Worm (Caenorhabditis elegans): ENCODE data around the gene T01H3.5.
A peak's percentile ranks its signal among the peaks of the same experiment; 100 is the strongest.

The T01H3.5 gene

ce11 chrII:7864207-7864606 lies 15.2 kb upstream of the T01H3.5 start, which contains the start of gene ostb-1 (continued):
- TF ChIP-seq snpc-4 (tag; optimal IDR thresholded peaks at IDR 0.05) = no peak
- peak; percentile 34 to 49 for TF ChIP-seq efl-1 (optimal IDR thresholded peaks at IDR 0.05)
- peak; percentile 58 to 93 for TF ChIP-seq efl-1 (GFP tag; optimal IDR thresholded peaks at IDR 0.05 in 1 of 2)
- TF ChIP-seq swsn-7 (tag; optimal IDR thresholded peaks at IDR 0.05) = peak; percentile 2
- TF ChIP-seq xbp-1 (tag; optimal IDR thresholded peaks at IDR 0.05) = peak; percentile 49
- TF ChIP-seq fkh-10 (GFP tag; optimal IDR thresholded peaks at IDR 0.05) = no peak
- no peak for TF ChIP-seq egl-13 (tag; optimal IDR thresholded peaks at IDR 0.05)
- peak; percentile 61 to 85 for TF ChIP-seq lsy-2 (tag; optimal IDR thresholded peaks at IDR 0.05)
- TF ChIP-seq ceh-82 (tag; optimal IDR thresholded peaks at IDR 0.05) = peak in 1 of 3 experiments; percentile 7
- no peak for TF ChIP-seq nhr-90 (tag; optimal IDR thresholded peaks at IDR 0.05; ENCODE audit: poor library complexity)
- TF ChIP-seq pax-3 (tag; optimal IDR thresholded peaks at IDR 0.05) = no peak
- peak; percentile 19 for TF ChIP-seq nhr-71 (tag; optimal IDR thresholded peaks at IDR 0.05)
- TF ChIP-seq nhr-19 (GFP tag; conservative IDR thresholded peaks at IDR 0.05) = no peak
- TF ChIP-seq blmp-1 (tag; optimal IDR thresholded peaks at IDR 0.05) = peak; percentile 27

- no peak for TF ChIP-seq efl-1 (optimal IDR thresholded peaks at IDR 0.05)
- peak in 1 of 2 experiments; percentile 62 for TF ChIP-seq efl-1 (GFP tag; optimal IDR thresholded peaks at IDR 0.05 in 1 of 2)
- no peak for TF ChIP-seq dsc-1 (tag; optimal IDR thresholded peaks at IDR 0.05)
- TF ChIP-seq swsn-7 (tag; optimal IDR thresholded peaks at IDR 0.05) = no peak
Measured at ce11 chrII:7864892-7865291, 14.5 kb upstream of the T01H3.5 start.

- TF ChIP-seq elt-2 (tag; optimal IDR thresholded peaks at IDR 0.05) (no peak), nhr-19 (GFP tag; conservative IDR thresholded peaks at IDR 0.05) (no peak), fkh-10 (GFP tag; optimal IDR thresholded peaks at IDR 0.05) (no peak), ztf-11 (tag; optimal IDR thresholded peaks at IDR 0.05) (no peak), egl-27 (tag; optimal IDR thresholded peaks at IDR 0.05) (no peak), aha-1 (tag; optimal IDR thresholded peaks at IDR 0.05) (no peak), nhr-85 (tag) (no peak), tlp-1 (tag; optimal IDR thresholded peaks at IDR 0.05) (no peak), elt-3 (tag; optimal IDR thresholded peaks at IDR 0.05) (no peak), ceh-90 (tag; optimal IDR thresholded peaks at IDR 0.05) (no peak), efl-3 (GFP tag; optimal IDR thresholded peaks at IDR 0.05) (no peak)
Measured at ce11 chrII:7866081-7866480, 13.3 kb upstream of the T01H3.5 start.

ce11 chrII:7870062-7870461 lies 9.4 kb upstream of the T01H3.5 start, which contains the start of gene ztf-17:
TSS of gene ztf-17 (minus strand) at chrII:7870162.
- TF ChIP-seq sox-4 (tag; optimal IDR thresholded peaks at IDR 0.05) (no peak), pag-3 (tag; optimal IDR thresholded peaks at IDR 0.05; ENCODE audit: borderline replicate concordance, insufficient read depth) (no peak), ceh-88 (GFP tag; IDR thresholded peaks at IDR 0.05) (no peak), mab-9 (GFP tag; IDR thresholded peaks at IDR 0.05) (no peak), nhr-47 (tag; optimal IDR thresholded peaks at IDR 0.05) (no peak), hlh-17 (GFP tag; optimal IDR thresholded peaks at IDR 0.05; ENCODE audit: borderline replicate concordance) (no peak), ceh-90 (tag; optimal IDR thresholded peaks at IDR 0.05) (no peak), fos-1 (tag; optimal IDR thresholded peaks at IDR 0.05) (no peak), lin-39 (tag; optimal IDR thresholded peaks at IDR 0.05) (no peak), zag-1 (tag; optimal IDR thresholded peaks at IDR 0.05) (no peak)

- no peak for TF ChIP-seq nhr-90 (tag; optimal IDR thresholded peaks at IDR 0.05; ENCODE audit: poor library complexity)
- no peak for TF ChIP-seq grh-1 (GFP tag; IDR thresholded peaks at IDR 0.05)
- no peak for TF ChIP-seq swsn-7 (tag; optimal IDR thresholded peaks at IDR 0.05)
- TF ChIP-seq Y116A8C.19 (tag; optimal IDR thresholded peaks at IDR 0.05; ENCODE audit: borderline replicate concordance) = no peak
- peak; percentile 33 for TF ChIP-seq tbx-2 (tag; optimal IDR thresholded peaks at IDR 0.05)
- TF ChIP-seq zag-1 (tag; optimal IDR thresholded peaks at IDR 0.05) = no peak
- no peak for TF ChIP-seq egl-13 (tag; optimal IDR thresholded peaks at IDR 0.05)
- TF ChIP-seq nhr-237 (tag; optimal IDR thresholded peaks at IDR 0.05) = no peak
- TF ChIP-seq skn-1 (tag; optimal IDR thresholded peaks at IDR 0.05) = peak; percentile 10
- TF ChIP-seq unc-62 (GFP tag; optimal IDR thresholded peaks at IDR 0.05) = no peak
- TF ChIP-seq nhr-77 (tag; optimal IDR thresholded peaks at IDR 0.05) = no peak
- TF ChIP-seq ama-1 (optimal IDR thresholded peaks at IDR 0.05) = no peak
- peak in 2 of 3 experiments; percentile 3 to 71 for TF ChIP-seq ceh-82 (tag; optimal IDR thresholded peaks at IDR 0.05)
- TF ChIP-seq alr-1 (tag; optimal IDR thresholded peaks at IDR 0.05; ENCODE audit: borderline replicate concordance) = no peak
- no peak for TF ChIP-seq lir-3 (tag; optimal IDR thresholded peaks at IDR 0.05; ENCODE audit: poor library complexity)
- TF ChIP-seq zip-4 (GFP tag; optimal IDR thresholded peaks at IDR 0.05) = no peak
- TF ChIP-seq nhr-19 (GFP tag; conservative IDR thresholded peaks at IDR 0.05) = peak; percentile 18; the same call in 1 of the 2 replicates
- no peak for TF ChIP-seq unc-98 (GFP tag; IDR thresholded peaks at IDR 0.05)
- no peak for TF ChIP-seq elt-3 (tag; optimal IDR thresholded peaks at IDR 0.05)
- peak; percentile 33 for TF ChIP-seq snpc-4 (tag; optimal IDR thresholded peaks at IDR 0.05)
Measured at ce11 chrII:7870632-7871031, 8.8 kb upstream of the T01H3.5 start.

All from whole organism, L1 larva.